Worm (Caenorhabditis elegans) whole organism, L3 larva: ENCODE measurements around the gene str-250.

Experiments
- R02D3.7 ChIP-seq: fragments of 150-350 bp; optimal IDR thresholded peaks from 2 replicates; lab custom pipeline; 2014; ENCODE audit warnings: missing biosample characterization, missing genetic modification characterization
- ceh-28 ChIP-seq: fragments of 150-350 bp; optimal IDR thresholded peaks from 2 replicates; lab custom pipeline; 2014; ENCODE audit warnings: missing biosample characterization, missing genetic modification reagents, missing genetic modification characterization
- ceh-82 ChIP-seq: fragments of 150-350 bp; optimal IDR thresholded peaks from 2 replicates; lab custom pipeline; 2014; ENCODE audit warnings: missing biosample characterization, missing genetic modification characterization
- elt-1 ChIP-seq: fragments of 150-350 bp; optimal IDR thresholded peaks from 2 replicates; lab custom pipeline; 2014; ENCODE audit warnings: missing biosample characterization, missing genetic modification characterization
- elt-2 ChIP-seq: sonication (generic microtip); optimal IDR thresholded peaks from 2 replicates; lab custom pipeline; 2016; ENCODE audit warnings: missing genetic modification reagents, mild to moderate bottlenecking, missing genetic modification characterization, missing compliant biosample characterization
- elt-3 ChIP-seq, 3 experiments: fragments of 150-350 bp in 1 of 3; sonication (generic microtip) in 2 of 3; optimal IDR thresholded peaks; 2 replicates in 2 of 3; 4 replicates in 1 of 3; lab custom pipeline; 2014 to 2017; ENCODE audit warnings: missing biosample characterization in 3 of 3, missing genetic modification characterization in 3 of 3
- eor-1 ChIP-seq, 2 experiments: fragments of 150-350 bp; optimal IDR thresholded peaks; 2 replicates each; lab custom pipeline; 2014 to 2018; ENCODE audit warnings: missing biosample characterization in 2 of 2, missing genetic modification characterization in 2 of 2
- fkh-2 ChIP-seq: fragments of 150-350 bp; optimal IDR thresholded peaks from 2 replicates; lab custom pipeline; 2014; ENCODE audit warnings: missing biosample characterization, missing genetic modification reagents, missing genetic modification characterization
- hmg-11 ChIP-seq: sonication (generic microtip); optimal IDR thresholded peaks from 2 replicates; lab custom pipeline; 2016; ENCODE audit warnings: missing genetic modification characterization, missing compliant biosample characterization
- lin-15B ChIP-seq: fragments of 150-350 bp; optimal IDR thresholded peaks from 2 replicates; lab custom pipeline; 2014; ENCODE audit warnings: missing biosample characterization, missing genetic modification characterization
- lin-39 ChIP-seq: fragments of 150-350 bp; optimal IDR thresholded peaks from 2 replicates; lab custom pipeline; 2018; ENCODE audit warnings: missing biosample characterization, missing genetic modification reagents, missing genetic modification characterization
- mdl-1 ChIP-seq: fragments of 150-350 bp; optimal IDR thresholded peaks from 2 replicates; lab custom pipeline; 2014; ENCODE audit warnings: missing biosample characterization, missing genetic modification characterization
- nfya-1 ChIP-seq: sonication (generic microtip); optimal IDR thresholded peaks from 2 replicates; lab custom pipeline; 2017; ENCODE audit warnings: missing genetic modification characterization, mild to moderate bottlenecking, missing compliant biosample characterization, antibody characterized with exemption, moderate library complexity; ENCODE audit not compliant: insufficient read depth
- nhr-23 ChIP-seq: fragments of 150-350 bp; optimal IDR thresholded peaks from 2 replicates; lab custom pipeline; 2014; ENCODE audit warnings: missing biosample characterization, missing genetic modification reagents, missing genetic modification characterization
- nhr-25 ChIP-seq: sonication (generic microtip); optimal IDR thresholded peaks from 2 replicates; lab custom pipeline; 2017; ENCODE audit warnings: missing biosample characterization, missing genetic modification characterization
- nhr-28 ChIP-seq: fragments of 150-350 bp; optimal IDR thresholded peaks from 2 replicates; lab custom pipeline; 2014; ENCODE audit warnings: missing biosample characterization, missing genetic modification characterization
- nhr-43 ChIP-seq: sonication (generic microtip); optimal IDR thresholded peaks from 2 replicates; lab custom pipeline; 2016; ENCODE audit warnings: mild to moderate bottlenecking, missing genetic modification characterization, missing compliant biosample characterization; ENCODE audit not compliant: poor library complexity, severe bottlenecking
- pha-4 ChIP-seq: fragments of 150-350 bp; optimal IDR thresholded peaks from 2 replicates; lab custom pipeline; 2014; ENCODE audit warnings: missing biosample characterization, missing genetic modification reagents, missing genetic modification characterization
- skn-1 ChIP-seq: fragments of 150-350 bp; optimal IDR thresholded peaks from 2 replicates; lab custom pipeline; 2014; ENCODE audit warnings: missing biosample characterization, missing genetic modification characterization
- snpc-4 ChIP-seq: fragments of 150-350 bp; optimal IDR thresholded peaks from 2 replicates; lab custom pipeline; 2014; ENCODE audit warnings: missing biosample characterization, missing genetic modification characterization
- zag-1 ChIP-seq: fragments of 150-350 bp; optimal IDR thresholded peaks from 2 replicates; lab custom pipeline; 2014; ENCODE audit warnings: missing biosample characterization, missing genetic modification characterization

Gene str-250

ce11 chrV:13958247-13958646 lies 39.8 kb downstream of the str-250 start, which contains the start of gene R10D12.10:
R10D12.10 (minus strand) TSS chrV:13958347.
- TF ChIP-seq elt-3 (tag; optimal IDR thresholded peaks at IDR 0.05; lab: Kevin White, UChicago): no peak
- TF ChIP-seq mdl-1 (tag; lab: Kevin White, UChicago): no peak

DNA sequence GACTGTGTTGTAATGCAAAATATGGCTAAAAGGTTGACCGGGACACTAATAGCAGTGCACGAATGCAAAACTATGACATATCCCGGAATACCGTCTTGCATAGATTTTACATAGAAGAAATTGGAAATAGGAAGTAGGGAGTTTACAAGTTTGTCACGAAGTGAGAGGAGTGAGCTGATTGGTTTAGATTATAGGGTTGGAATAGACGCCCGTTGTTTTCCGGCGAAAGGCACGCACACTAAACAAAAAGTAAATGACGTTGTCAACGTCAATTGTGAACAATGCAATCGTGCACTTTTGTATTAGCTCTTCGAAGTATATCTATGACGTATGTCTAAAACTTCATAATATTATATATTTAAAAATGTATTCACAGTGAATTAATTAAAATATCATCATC lies 42.5 kb downstream of the str-250 start, which contains the start of gene srh-24:
srh-24 (minus strand) TSS at position 101 of the 400 bp plus-strand sequence.
- TF ChIP-seq nhr-28 (tag; lab: Kevin White, UChicago) (no peak), snpc-4 (tag; lab: Kevin White, UChicago) (no peak), ceh-82 (tag; lab: Kevin White, UChicago) (no peak), zag-1 (tag; lab: Kevin White, UChicago) (no peak), hmg-11 (tag; lab: Kevin White, UChicago) (no peak), eor-1 (tag; optimal IDR thresholded peaks at IDR 0.05; lab: Kevin White, UChicago) (no peak)
- TF ChIP-seq, all 47 proteins: peak for 0

DNA sequence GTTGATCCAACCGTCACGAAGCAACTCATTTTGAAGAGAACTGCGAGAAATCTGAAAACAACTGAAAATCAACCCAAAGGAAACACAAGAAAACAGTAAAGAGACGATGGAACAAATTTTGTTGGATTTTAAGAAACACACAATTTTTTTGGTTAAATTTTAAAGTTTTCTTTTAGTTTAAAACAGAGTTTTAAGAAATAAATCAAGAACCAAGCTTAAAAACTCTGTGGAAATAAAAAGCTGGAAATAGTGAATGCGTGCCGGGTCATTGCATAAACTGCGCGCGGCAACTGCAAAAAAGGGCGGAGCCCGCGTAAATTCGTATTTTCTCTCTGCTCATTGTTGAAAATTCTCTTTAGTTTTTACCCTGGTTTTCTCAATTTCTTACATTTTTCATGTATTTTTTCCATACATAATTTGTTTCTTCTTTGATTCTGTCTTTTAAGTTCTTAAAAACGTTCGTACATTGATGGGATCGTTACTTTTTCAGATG lies 43.5 kb downstream of the str-250 start, which contains the start of the genes algn-13 and R10D12.13:
algn-13 (minus strand) TSS at position 51 of the 493 bp plus-strand sequence.
R10D12.13 (plus strand) TSS at position 491 of the 493 bp plus-strand sequence.
- peak; percentile 91 for TF ChIP-seq hmg-11 (tag; lab: Kevin White, UChicago)
- TF ChIP-seq snpc-4 (tag; lab: Kevin White, UChicago): peak; percentile 72
- no peak for TF ChIP-seq lin-39 (tag; lab: Kevin White, UChicago)
- TF ChIP-seq pha-4 (tag; lab: Kevin White, UChicago): peak; percentile 44
- peak; percentile 76 for TF ChIP-seq nhr-43
- TF ChIP-seq skn-1 (tag; lab: Kevin White, UChicago): peak; percentile 27
- TF ChIP-seq R02D3.7 (tag; lab: Kevin White, UChicago): peak; percentile 46
- peak; percentile 35 for TF ChIP-seq lin-15B (tag; lab: Kevin White, UChicago)
- TF ChIP-seq nfya-1 (tag; lab: Kevin White, UChicago): peak; percentile 54
- peak; percentile 41 for TF ChIP-seq elt-2 (tag; lab: Kevin White, UChicago)
- no peak for TF ChIP-seq ceh-28
- TF ChIP-seq nhr-23: peak; percentile 19
- TF ChIP-seq fkh-2 (tag; lab: Kevin White, UChicago): no peak

DNA sequence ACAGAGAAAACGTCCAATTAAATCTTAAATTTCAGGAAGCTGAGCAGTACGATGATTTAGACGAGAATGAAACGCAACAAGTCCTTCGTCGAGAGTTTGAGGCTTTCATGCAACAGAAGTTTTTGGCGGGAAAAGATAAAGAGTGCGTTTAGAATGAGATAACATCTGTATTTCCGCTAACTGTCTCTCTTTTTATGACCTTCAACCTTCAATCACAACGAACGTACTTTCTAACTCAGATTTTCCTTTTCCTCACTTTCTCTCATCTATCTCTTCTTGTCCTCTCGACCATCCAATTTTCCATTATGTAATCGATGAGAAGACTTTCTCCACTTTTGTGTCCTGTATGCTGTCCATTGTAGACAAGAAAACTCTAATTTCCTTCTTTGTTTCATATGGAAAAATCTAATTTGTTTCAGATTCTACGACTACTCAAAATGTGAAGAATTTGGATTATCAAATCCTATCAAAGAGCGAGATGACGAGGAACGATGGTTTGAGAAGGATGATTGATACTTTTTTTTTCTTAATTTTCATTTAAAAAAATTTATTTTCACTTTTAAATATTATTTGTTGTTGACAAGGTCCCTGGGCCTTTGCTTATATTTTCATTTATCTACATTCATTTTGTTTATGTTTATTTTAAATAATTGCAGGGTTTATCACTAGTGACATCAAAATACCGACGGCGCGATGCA lies 45.0 kb downstream of the str-250 start, which contains the start of gene sao-1:
sao-1 (plus strand) TSS at position 648 of the 698 bp plus-strand sequence.
- TF ChIP-seq nhr-25 (tag; lab: Kevin White, UChicago): peak; percentile 75
- TF ChIP-seq elt-1: peak; percentile 67
- no peak for TF ChIP-seq nhr-23
